Worm (Caenorhabditis elegans) whole organism, young adult: Measurements from ENCODE around the gene ZK616.65.

Experiments
- F57A8.1 ChIP-seq: fragments of 200-800 bp; sonication (Bioruptor generic); optimal IDR thresholded peaks from 2 replicates; lab custom pipeline; 2018; ENCODE audit warnings: mild to moderate bottlenecking, missing genetic modification characterization, moderate library complexity, missing compliant biosample characterization
- Y53G8AR.9 ChIP-seq: fragments of 200-800 bp; sonication (Bioruptor generic); conservative IDR thresholded peaks from 2 replicates; pipeline ENCODE4 v1.3.6; 2022; ENCODE audit warnings: missing genetic modification reagents, missing genetic modification characterization, missing compliant biosample characterization
- ama-1 ChIP-seq, 3 experiments: fragments of 150-350 bp in 1 of 3; sonication (generic microtip) in 2 of 3; optimal IDR thresholded peaks; 2 replicates each; lab custom pipeline; 2014 to 2018; ENCODE audit warnings: missing biosample characterization in 2 of 3, missing genetic modification characterization in 2 of 3, missing genetic modification reagents in 2 of 3
- efl-1 ChIP-seq: fragments of 150-350 bp; optimal IDR thresholded peaks from 2 replicates; lab custom pipeline; 2014; ENCODE audit warnings: missing biosample characterization, missing genetic modification reagents, missing genetic modification characterization
- ets-4 ChIP-seq: fragments of 200-800 bp; sonication (Bioruptor generic); optimal IDR thresholded peaks from 2 replicates; lab custom pipeline; 2018; ENCODE audit warnings: mild to moderate bottlenecking, missing genetic modification characterization, missing compliant biosample characterization
- lin-35 ChIP-seq, 3 experiments: fragments of 150-350 bp in 2 of 3; sonication (generic microtip) in 1 of 3; optimal IDR thresholded peaks; 2 replicates each; lab custom pipeline; 2014 to 2018; ENCODE audit warnings: missing biosample characterization in 3 of 3, missing genetic modification characterization in 3 of 3, missing genetic modification reagents in 3 of 3
- lir-1 ChIP-seq: fragments of 200-800 bp; sonication (Bioruptor generic); conservative IDR thresholded peaks from 2 replicates; pipeline ENCODE4 v1.3.6; 2022; ENCODE audit warnings: missing genetic modification reagents, missing genetic modification characterization, missing compliant biosample characterization
- madf-6 ChIP-seq: fragments of 200-800 bp; sonication (Bioruptor generic); IDR thresholded peaks from 2 replicates; pipeline ENCODE4 v1.3.6; 2022; ENCODE audit warnings: missing genetic modification reagents, missing genetic modification characterization, missing compliant biosample characterization
- madf-8 ChIP-seq: fragments of 200-800 bp; sonication (Bioruptor generic); conservative IDR thresholded peaks from 2 replicates; pipeline ENCODE4 v1.3.6; 2022; ENCODE audit warnings: missing genetic modification reagents, missing genetic modification characterization, missing compliant biosample characterization
- nfya-2 ChIP-seq: fragments of 200-800 bp; sonication (Bioruptor generic); IDR thresholded peaks from 2 replicates; pipeline ENCODE4 v1.3.6; 2022; ENCODE audit warnings: missing genetic modification reagents, missing genetic modification characterization, missing compliant biosample characterization
- nhr-90 ChIP-seq: sonication (generic microtip); optimal IDR thresholded peaks from 2 replicates; lab custom pipeline; 2016; ENCODE audit warnings: missing genotype, mild to moderate bottlenecking, missing genetic modification characterization, missing compliant biosample characterization
- tbx-9 ChIP-seq: sonication (generic microtip); optimal IDR thresholded peaks from 2 replicates; lab custom pipeline; 2016; ENCODE audit warnings: borderline replicate concordance, missing genetic modification characterization, inconsistent platforms, missing compliant biosample characterization
- ztf-26 ChIP-seq: sonication (generic microtip); optimal IDR thresholded peaks from 2 replicates; lab custom pipeline; 2017; ENCODE audit warnings: missing genetic modification characterization, missing compliant biosample characterization
- ztf-6 ChIP-seq: fragments of 200-800 bp; sonication (Bioruptor generic); IDR thresholded peaks from 2 replicates; pipeline ENCODE4 v1.3.6; 2022; ENCODE audit warnings: missing genetic modification reagents, missing genetic modification characterization, missing compliant biosample characterization

ce11 chrIV:5369414-5369813, 41.6 kb downstream of the ZK616.65 start, which contains the start of gene F41H10.3:
- no peak for TF ChIP-seq ama-1 (optimal IDR thresholded peaks at IDR 0.05; lab: Kevin White, UChicago)
- TF ChIP-seq ama-1 (GFP tag; optimal IDR thresholded peaks at IDR 0.05; lab: Kevin White, UChicago): no peak
- TF ChIP-seq Y53G8AR.9 (GFP tag; lab: Robert Waterston, UW): no peak
- TF ChIP-seq F57A8.1 (GFP tag; lab: Kevin White, UChicago): no peak
- TF ChIP-seq lin-35 (GFP tag; optimal IDR thresholded peaks at IDR 0.05; lab: Kevin White, UChicago): no peak
- no peak for TF ChIP-seq madf-6 (GFP tag; lab: Robert Waterston, UW)
- no peak for TF ChIP-seq ets-4 (GFP tag; lab: Kevin White, UChicago)
- no peak for TF ChIP-seq efl-1
- no peak for TF ChIP-seq ztf-6
- no peak for TF ChIP-seq madf-8 (GFP tag; lab: Robert Waterston, UW)
- TF ChIP-seq nfya-2 (GFP tag; lab: Robert Waterston, UW): no peak
- TF ChIP-seq lir-1 (GFP tag; lab: Robert Waterston, UW): no peak
- no peak for TF ChIP-seq tbx-9 (tag; lab: Kevin White, UChicago)
- TF ChIP-seq ztf-26 (tag; lab: Kevin White, UChicago): no peak
- no peak for TF ChIP-seq nhr-90 (tag; lab: Kevin White, UChicago)
